Worm (Caenorhabditis elegans) whole organism, L3 larva: ENCODE results near the gene Y38H6C.18.

Source experiments
- elt-2 ChIP-seq: sonication (generic microtip); optimal IDR thresholded peaks from 2 replicates; lab custom pipeline; 2016; ENCODE audit warnings: missing genetic modification reagents, mild to moderate bottlenecking, missing genetic modification characterization, missing compliant biosample characterization
- snpc-4 ChIP-seq: fragments of 150-350 bp; optimal IDR thresholded peaks from 2 replicates; lab custom pipeline; 2014; ENCODE audit warnings: missing biosample characterization, missing genetic modification characterization

DNA sequence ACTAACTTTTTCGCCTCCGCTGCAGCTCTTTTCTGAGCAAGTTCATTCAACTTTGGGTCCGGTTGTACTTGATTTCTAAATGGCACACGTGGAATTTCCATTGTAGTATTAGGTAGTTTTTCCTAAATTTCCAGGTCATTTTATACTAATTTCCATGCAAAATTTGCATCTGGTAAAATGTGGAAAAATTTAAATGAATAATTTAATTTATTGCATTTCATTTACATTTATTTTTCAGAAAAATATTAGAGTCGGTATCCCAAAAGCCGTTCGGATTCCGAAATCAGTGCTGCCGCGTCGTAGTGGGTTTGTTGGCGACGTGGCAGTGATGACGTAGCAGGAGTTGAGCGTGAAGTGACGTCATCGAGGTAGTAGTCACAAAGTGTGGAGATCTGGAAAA is at the start of gene Y38H6C.18:
- TF ChIP-seq elt-2 (tag; lab: Kevin White, UChicago): no peak
- no peak for TF ChIP-seq snpc-4 (tag; lab: Kevin White, UChicago)
